Worm (Caenorhabditis elegans): ENCODE data around the gene emb-27.

Gene emb-27

DNA sequence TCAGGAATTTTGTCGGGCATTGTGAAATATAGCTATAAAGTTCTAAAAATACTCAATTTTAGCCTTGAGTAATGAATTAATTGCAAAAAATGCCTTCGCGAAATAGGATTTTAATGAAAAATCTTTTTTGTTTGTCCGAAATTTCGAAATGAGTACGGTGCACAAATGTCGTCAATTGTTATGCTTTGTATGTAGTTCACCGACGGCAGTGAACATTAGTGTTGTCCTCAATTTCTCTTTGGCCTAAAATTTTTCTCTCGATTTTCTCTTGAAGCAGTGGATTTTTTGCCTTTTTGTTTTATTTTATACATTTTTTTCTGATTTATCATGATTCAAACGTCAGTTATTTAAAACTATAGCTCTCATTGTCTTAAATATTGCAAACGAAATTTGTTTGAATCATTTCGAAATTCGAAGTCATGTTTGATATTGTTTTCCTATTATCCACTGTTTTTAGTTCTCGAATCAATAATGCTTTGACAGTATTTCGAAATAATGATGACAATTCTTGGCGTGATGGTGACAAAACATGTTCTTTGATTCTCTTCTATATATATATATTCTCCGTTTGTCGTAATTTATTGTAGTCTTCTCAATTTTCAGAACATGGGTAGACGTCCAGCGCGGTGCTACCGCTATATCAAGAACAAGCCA, 18.6 kb downstream of the emb-27 start, which contains the start of the genes ints-11 and rpl-10 (continued):
- TF ChIP-seq elt-3 (tag; optimal IDR thresholded peaks at IDR 0.05) = peak in 1 of 6 experiments; percentile 33
- TF ChIP-seq ztf-4 (tag; optimal IDR thresholded peaks at IDR 0.05) = no peak

DNA sequence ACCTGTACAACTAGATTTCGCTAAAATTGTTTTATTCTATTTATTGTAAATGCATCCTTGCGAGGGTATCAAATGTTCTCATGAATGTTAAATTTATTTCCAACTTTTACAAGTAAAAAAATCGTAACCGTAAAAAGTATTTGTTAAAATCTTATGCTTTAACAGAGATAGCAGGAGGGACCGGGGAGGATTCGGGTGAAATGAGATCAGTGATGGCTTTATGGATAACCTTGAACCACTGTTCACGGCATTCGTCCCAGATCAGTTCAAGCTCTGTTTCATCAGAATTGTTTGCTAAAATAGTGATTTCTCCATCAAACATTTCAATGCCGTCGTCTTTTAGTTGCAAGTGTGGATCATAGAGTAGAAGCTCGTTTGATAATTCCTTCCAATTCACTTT, 20.8 kb downstream of the emb-27 start:
- no peak for TF ChIP-seq egl-27 (tag; optimal IDR thresholded peaks at IDR 0.05)

DNA sequence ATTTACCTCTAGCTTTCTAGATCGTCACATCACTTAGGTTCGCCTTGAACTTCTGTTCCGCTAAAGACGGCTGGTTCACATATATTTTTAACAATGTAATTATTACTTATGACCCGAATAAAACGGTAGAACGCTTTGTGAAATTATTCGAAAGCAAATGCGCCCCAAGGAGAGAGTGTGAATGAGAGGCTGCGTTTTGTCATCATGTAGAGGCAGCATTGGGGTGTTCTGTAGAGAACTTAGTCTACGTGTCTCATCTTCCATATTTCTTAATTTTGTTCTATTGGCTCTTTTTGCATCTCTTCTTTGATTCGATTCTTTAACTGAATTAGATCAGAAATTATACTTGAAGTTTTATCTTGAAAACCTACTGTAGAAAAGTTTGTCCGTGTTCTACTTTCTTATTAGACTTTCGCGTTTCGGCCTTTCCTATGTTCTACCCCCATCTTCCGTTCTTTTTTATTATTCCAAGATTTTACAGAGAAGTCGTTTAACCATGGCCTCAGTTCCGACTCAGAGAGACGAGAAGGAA, 23.9 kb downstream of the emb-27 start, which contains the start of gene cdc-48.2:
TSS of gene cdc-48.2 (plus strand) at position 482 of the 532 bp plus-strand sequence.
- TF ChIP-seq rnt-1 (tag; optimal IDR thresholded peaks at IDR 0.05) (no peak), tbx-2 (tag; optimal IDR thresholded peaks at IDR 0.05) (no peak), pax-3 (tag; optimal IDR thresholded peaks at IDR 0.05) (no peak), ceh-90 (tag; optimal IDR thresholded peaks at IDR 0.05) (no peak), lin-35 (GFP tag; optimal IDR thresholded peaks at IDR 0.05) (peak; percentile 5 to 30), mdl-1 (tag; optimal IDR thresholded peaks at IDR 0.05) (no peak), Y116A8C.19 (tag; optimal IDR thresholded peaks at IDR 0.05; ENCODE audit: borderline replicate concordance) (no peak), lsy-2 (tag; optimal IDR thresholded peaks at IDR 0.05) (peak in 1 of 2 experiments; percentile 36), efl-1 (optimal IDR thresholded peaks at IDR 0.05) (no peak), efl-1 (GFP tag; optimal IDR thresholded peaks at IDR 0.05 in 1 of 2) (peak; percentile 5 to 10), dpl-1 (GFP tag; optimal IDR thresholded peaks at IDR 0.05) (peak in 1 of 3 experiments; percentile 4), grh-1 (GFP tag; IDR thresholded peaks at IDR 0.05) (no peak), fkh-10 (GFP tag; optimal IDR thresholded peaks at IDR 0.05) (no peak), blmp-1 (tag; optimal IDR thresholded peaks at IDR 0.05) (peak; percentile 36), swsn-7 (tag; optimal IDR thresholded peaks at IDR 0.05) (no peak), skn-1 (tag; optimal IDR thresholded peaks at IDR 0.05) (peak; percentile 96), lin-14 (GFP tag; optimal IDR thresholded peaks at IDR 0.05) (peak; percentile 4)

DNA sequence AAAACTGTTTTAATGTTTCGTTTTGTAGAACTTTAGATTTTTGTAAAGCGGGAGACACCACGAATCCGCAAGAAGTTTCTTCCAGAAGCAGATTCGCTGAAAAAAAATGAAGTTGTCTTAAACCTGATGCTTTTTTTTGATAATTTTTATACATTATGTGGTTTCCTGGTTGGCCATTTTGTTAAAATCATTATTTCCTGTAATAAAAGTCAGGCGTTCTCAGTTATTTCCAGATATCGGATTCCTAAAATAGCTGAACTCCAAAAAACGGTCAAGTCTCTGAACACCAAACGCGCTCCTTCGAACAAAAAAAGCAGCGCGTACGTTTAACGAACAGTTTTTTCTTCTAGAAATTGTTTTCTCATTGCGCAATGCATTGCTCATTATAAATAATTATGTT, 24.6 kb downstream of the emb-27 start:
- TF ChIP-seq skn-1 (tag; optimal IDR thresholded peaks at IDR 0.05) (peak; percentile 33), nhr-71 (tag; optimal IDR thresholded peaks at IDR 0.05) (peak; percentile 54), lin-35 (GFP tag; optimal IDR thresholded peaks at IDR 0.05) (peak; percentile 39 to 85), snu-23 (GFP tag; optimal IDR thresholded peaks at IDR 0.05) (peak; percentile 42), nhr-20 (tag; optimal IDR thresholded peaks at IDR 0.05) (peak; percentile 24), xbp-1 (tag; optimal IDR thresholded peaks at IDR 0.05) (peak; percentile 1), lin-39 (tag; optimal IDR thresholded peaks at IDR 0.05) (no peak), elt-2 (tag; optimal IDR thresholded peaks at IDR 0.05) (no peak), lin-13 (GFP tag; optimal IDR thresholded peaks at IDR 0.05) (peak; percentile 34), zag-1 (tag; optimal IDR thresholded peaks at IDR 0.05) (no peak), nhr-90 (tag; optimal IDR thresholded peaks at IDR 0.05; ENCODE audit: poor library complexity) (no peak), F16B12.6 (tag; optimal IDR thresholded peaks at IDR 0.05) (peak; percentile 24), efl-1 (optimal IDR thresholded peaks at IDR 0.05) (peak; percentile 65 to 73), efl-1 (GFP tag; optimal IDR thresholded peaks at IDR 0.05 in 1 of 2) (peak; percentile 65 to 97), nhr-237 (tag; optimal IDR thresholded peaks at IDR 0.05) (peak; percentile 35), lsy-2 (tag; optimal IDR thresholded peaks at IDR 0.05) (peak; percentile 15 to 88), mep-1 (tag; optimal IDR thresholded peaks at IDR 0.05) (no peak), lir-3 (tag; optimal IDR thresholded peaks at IDR 0.05; ENCODE audit: poor library complexity) (peak; percentile 54), irx-1 (tag; optimal IDR thresholded peaks at IDR 0.05) (no peak), nhr-47 (tag; optimal IDR thresholded peaks at IDR 0.05) (peak; percentile 23), nhr-85 (tag) (peak; percentile 68), fkh-8 (tag; optimal IDR thresholded peaks at IDR 0.05) (peak; percentile 55), C34B4.2 (tag; optimal IDR thresholded peaks at IDR 0.05) (no peak), pax-3 (tag; optimal IDR thresholded peaks at IDR 0.05) (peak; percentile 37), dpl-1 (GFP tag; optimal IDR thresholded peaks at IDR 0.05) (peak; percentile 47 to 70 (median 65)), isw-1 (GFP tag; IDR thresholded peaks at IDR 0.05) (no peak; the same call in 1 of the 2 replicates), nhr-77 (tag; optimal IDR thresholded peaks at IDR 0.05) (peak; percentile 37), dsc-1 (tag; optimal IDR thresholded peaks at IDR 0.05) (peak; percentile 7), ztf-11 (tag; optimal IDR thresholded peaks at IDR 0.05) (no peak), lin-14 (GFP tag; optimal IDR thresholded peaks at IDR 0.05) (peak; percentile 46)

Measured in whole organism, L1 larva.